Worm (Caenorhabditis elegans): ENCODE measurements around the gene srh-17.

DNA sequence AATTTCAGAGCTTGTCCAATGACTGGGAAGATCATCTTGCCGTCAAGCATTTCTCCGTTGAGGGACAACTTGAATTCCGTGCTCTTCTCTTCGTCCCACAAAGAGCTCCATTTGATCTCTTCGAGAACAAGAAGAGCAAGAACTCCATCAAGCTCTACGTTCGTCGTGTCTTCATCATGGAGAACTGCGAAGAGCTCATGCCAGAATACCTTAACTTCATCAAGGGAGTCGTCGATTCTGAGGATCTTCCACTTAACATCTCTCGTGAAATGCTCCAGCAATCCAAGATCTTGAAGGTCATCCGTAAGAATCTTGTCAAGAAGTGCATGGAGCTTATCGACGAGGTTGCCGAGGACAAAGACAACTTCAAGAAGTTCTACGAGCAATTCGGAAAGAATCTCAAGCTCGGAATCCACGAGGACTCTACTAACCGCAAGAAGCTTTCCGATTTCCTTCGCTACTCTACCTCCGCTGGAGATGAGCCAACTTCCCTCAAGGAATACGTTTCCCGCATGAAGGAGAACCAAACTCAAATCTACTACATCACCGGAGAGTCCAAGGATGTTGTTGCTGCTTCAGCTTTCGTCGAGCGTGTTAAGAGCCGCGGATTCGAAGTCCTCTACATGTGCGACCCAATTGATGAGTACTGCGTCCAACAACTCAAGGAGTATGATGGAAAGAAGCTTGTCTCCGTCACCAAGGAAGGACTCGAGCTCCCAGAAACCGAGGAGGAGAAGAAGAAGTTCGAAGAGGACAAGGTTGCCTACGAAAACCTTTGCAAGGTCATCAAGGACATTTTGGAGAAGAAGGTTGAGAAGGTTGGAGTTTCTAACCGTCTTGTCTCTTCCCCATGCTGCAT is 26.2 kb downstream of the srh-17 start:
- peak; percentile 91 for TF ChIP-seq ama-1 (optimal IDR thresholded peaks at IDR 0.05)
- no peak for TF ChIP-seq nhr-76 (tag; optimal IDR thresholded peaks at IDR 0.05)
- no peak for TF ChIP-seq lin-39 (tag; optimal IDR thresholded peaks at IDR 0.05)
- TF ChIP-seq ceh-9 (tag; optimal IDR thresholded peaks at IDR 0.05): no peak
- no peak for TF ChIP-seq pqm-1 (tag; optimal IDR thresholded peaks at IDR 0.05)
- no peak for TF ChIP-seq mdl-1 (tag; optimal IDR thresholded peaks at IDR 0.05)
- no peak for TF ChIP-seq ceh-16 (tag; optimal IDR thresholded peaks at IDR 0.05)
- TF ChIP-seq skn-1 (tag; optimal IDR thresholded peaks at IDR 0.05): no peak
